Worm (Caenorhabditis elegans) whole organism, L1 larva: ENCODE results near the gene W04B5.3.

Experiments
- efl-1 ChIP-seq, 4 experiments: fragments of 150-350 bp; optimal IDR thresholded peaks in 3 of 4; peaks in 1 of 4; 1 replicate in 1 of 4; 2 replicates in 3 of 4; lab custom pipeline; 2014; ENCODE audit warnings: missing biosample characterization in 2 of 4, missing genetic modification characterization in 2 of 4, missing genetic modification reagents in 2 of 4
- egl-27 ChIP-seq, 2 experiments: fragments of 150-350 bp in 1 of 2; sonication (generic microtip); optimal IDR thresholded peaks; 3 replicates each; lab custom pipeline; 2017 to 2018; ENCODE audit warnings: missing biosample characterization in 2 of 2, missing genetic modification characterization in 2 of 2, missing genetic modification reagents in 2 of 2
- fos-1 ChIP-seq: fragments of 150-350 bp; optimal IDR thresholded peaks from 2 replicates; lab custom pipeline; 2014; ENCODE audit warnings: missing biosample characterization, missing genetic modification characterization
- lin-39 ChIP-seq: fragments of 150-350 bp; optimal IDR thresholded peaks from 2 replicates; lab custom pipeline; 2014; ENCODE audit warnings: missing biosample characterization, missing genetic modification reagents, missing genetic modification characterization
- nhr-237 ChIP-seq: fragments of 150-350 bp; optimal IDR thresholded peaks from 2 replicates; lab custom pipeline; 2014; ENCODE audit warnings: missing biosample characterization, missing genetic modification characterization
- nhr-90 ChIP-seq: sonication (generic microtip); optimal IDR thresholded peaks from 2 replicates; lab custom pipeline; 2016; ENCODE audit warnings: mild to moderate bottlenecking, missing genetic modification characterization, missing compliant biosample characterization; ENCODE audit not compliant: poor library complexity
- skn-1 ChIP-seq: fragments of 150-350 bp; optimal IDR thresholded peaks from 2 replicates; lab custom pipeline; 2014; ENCODE audit warnings: missing biosample characterization, missing genetic modification characterization
- snpc-4 ChIP-seq: fragments of 150-350 bp; optimal IDR thresholded peaks from 2 replicates; lab custom pipeline; 2014; ENCODE audit warnings: missing biosample characterization, missing genetic modification characterization
- tbx-2 ChIP-seq: sonication (generic microtip); optimal IDR thresholded peaks from 2 replicates; lab custom pipeline; 2016; ENCODE audit warnings: missing genetic modification characterization, missing compliant biosample characterization

DNA sequence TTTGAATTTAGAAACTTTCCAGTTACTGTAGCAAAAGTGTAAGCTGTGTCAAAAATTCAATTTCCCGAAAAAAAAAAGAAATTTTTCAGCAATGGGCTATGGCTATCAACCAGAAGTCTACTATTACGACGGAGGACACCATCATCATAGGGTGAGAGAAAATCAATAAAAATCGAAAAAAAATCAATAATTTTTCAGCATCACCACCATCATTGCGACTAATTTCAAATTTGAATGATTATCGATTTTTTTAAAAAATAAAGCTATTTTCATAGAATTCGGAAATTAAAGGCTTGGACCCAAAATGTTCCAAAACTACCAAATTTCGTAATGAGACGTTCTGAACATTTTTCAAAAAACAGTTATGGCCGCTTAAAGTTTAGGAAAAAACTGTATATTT, 5.3 kb downstream of the W04B5.3 start:
- TF ChIP-seq nhr-90 (tag; lab: Kevin White, UChicago): no peak
- TF ChIP-seq egl-27 (tag; optimal IDR thresholded peaks at IDR 0.05; lab: Kevin White, UChicago): no peak
- no peak for TF ChIP-seq skn-1 (tag; lab: Kevin White, UChicago)
- TF ChIP-seq snpc-4: no peak
- no peak for TF ChIP-seq tbx-2
- no peak for TF ChIP-seq nhr-237
- no peak for TF ChIP-seq lin-39 (tag; lab: Kevin White, UChicago)
- no peak for TF ChIP-seq fos-1 (tag; lab: Kevin White, UChicago)
- no peak for TF ChIP-seq efl-1 (optimal IDR thresholded peaks at IDR 0.05; lab: Kevin White, UChicago)
- no peak for TF ChIP-seq efl-1 (GFP tag; optimal IDR thresholded peaks at IDR 0.05 in 1 of 2; lab: Kevin White, UChicago)
